Fruit fly (Drosophila melanogaster) whole organism, larva: ENCODE results near the gene CG34293.

Source experiments
- noc ChIP-seq: fragments of 200-800 bp; sonication (Bioruptor generic); optimal IDR thresholded peaks from 3 replicates; lab custom pipeline; 2019; ENCODE audit warnings: missing biosample characterization, mild to moderate bottlenecking, missing genetic modification characterization, moderate library complexity

CG34293 gene

DNA sequence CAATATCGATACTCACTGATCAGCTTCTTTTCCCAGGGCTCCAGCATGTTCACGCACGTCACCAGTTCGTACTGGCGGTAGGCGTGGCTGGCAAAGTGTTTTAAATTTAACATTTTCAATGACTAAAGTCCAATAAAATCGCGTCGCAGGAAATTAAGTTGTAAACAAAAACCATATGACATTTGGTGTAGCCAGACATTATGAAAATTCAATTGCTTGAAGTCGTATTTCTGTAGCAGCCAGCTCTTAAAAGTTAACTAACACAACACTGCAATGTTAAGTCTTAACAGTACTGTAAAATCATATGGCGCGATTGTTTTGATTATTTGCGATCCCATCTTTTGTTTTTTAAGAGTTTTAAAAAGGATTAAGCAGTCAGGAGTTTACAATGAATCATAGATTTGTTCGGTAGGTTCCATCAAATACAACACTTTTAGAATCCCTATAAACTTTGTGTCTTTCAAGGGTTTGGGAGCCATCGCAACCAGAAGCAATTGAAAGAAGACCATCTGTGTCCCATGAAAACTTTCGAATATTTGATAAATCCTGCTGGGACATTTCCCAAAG lies at the start of gene CG34293, which contains the start of gene spn-D:
Gene CG34293, minus strand, starts transcription at position 160 of the 567 bp plus-strand sequence.
Gene spn-D, plus strand, starts transcription at position 301 of the 567 bp plus-strand sequence.
- TF ChIP-seq noc (tag; lab: Kevin White, UChicago) = no peak

DNA sequence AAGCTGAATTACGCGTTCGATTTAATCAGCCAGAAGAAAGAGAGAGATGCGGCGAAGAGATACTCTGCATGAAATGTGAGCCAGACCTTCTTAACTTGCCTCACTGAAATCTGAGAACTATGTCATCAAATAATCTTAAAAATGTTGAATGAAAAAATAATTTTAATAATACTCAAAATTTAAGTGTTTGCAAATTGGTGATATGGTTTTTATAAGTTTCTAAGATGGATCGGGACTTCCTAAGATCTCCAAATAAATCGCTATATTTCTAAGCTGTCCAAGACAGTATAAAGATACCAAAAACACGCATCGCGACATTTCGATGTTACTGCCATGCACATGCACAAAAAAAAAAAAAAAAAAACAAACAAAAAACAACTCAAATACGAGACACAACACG lies 49.6 kb upstream of the CG34293 start:
- no peak for TF ChIP-seq noc (tag; lab: Kevin White, UChicago)

DNA sequence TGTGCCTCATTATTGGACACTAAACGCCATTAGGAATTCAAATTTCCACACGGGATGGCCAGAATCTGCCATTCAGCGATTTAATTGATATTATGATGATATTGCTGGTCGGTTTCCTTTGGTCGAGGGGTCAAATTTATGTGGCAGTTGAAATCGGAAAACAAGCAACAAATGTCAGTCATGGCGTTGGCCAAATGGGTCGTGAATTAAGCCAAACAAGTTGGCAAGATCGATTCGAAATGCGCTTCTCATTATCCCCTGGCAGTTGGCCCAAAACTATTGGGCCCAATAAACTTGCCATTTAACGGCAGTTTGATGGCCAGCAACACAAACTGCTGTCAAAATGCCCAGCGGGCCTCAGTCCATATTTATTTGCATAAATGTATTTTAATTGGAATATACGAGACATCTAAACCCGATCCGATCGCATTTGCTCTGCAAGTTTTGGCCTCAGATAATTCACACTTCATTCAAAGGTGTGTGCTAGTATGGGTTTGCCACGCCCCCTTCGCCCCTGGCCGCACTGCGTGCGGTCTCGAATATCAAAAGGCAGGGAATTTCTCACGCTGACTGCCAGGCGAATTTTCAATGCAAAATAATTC lies 47.7 kb upstream of the CG34293 start:
- peak; percentile 24 for TF ChIP-seq noc (tag; lab: Kevin White, UChicago)

DNA sequence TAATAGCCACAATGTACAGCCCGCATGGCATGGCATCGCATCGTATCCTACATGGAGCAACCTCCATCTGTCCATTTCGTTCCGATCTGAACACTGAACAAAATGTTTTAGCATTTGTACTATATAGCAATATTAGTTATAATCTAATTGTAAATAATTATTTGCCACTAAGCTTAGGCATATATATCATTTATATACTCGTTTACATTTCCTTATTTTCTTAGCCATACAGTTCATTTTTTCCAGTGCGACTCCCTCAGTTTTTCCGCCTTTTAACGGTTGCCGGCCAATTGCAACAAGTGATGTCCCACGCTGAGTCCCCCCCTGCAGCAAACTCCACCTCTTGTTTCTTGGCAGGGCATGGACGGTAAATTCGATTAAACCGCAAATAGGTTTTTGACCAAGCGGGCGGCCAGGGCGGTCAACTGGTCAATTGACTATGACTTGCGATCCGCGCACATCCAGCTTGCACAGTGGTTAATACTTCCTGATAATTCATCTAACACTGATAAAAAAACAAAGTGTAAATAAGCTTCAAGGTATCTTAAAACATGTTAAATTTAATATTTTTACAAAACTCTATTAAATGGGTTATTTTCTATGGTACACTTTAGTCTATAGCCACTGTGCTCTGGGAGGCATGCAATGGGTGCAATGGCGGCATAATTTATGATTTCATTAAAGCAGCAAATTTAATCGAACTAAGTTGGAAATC lies 44.3 kb upstream of the CG34293 start:
- no peak for TF ChIP-seq noc (tag; lab: Kevin White, UChicago)

DNA sequence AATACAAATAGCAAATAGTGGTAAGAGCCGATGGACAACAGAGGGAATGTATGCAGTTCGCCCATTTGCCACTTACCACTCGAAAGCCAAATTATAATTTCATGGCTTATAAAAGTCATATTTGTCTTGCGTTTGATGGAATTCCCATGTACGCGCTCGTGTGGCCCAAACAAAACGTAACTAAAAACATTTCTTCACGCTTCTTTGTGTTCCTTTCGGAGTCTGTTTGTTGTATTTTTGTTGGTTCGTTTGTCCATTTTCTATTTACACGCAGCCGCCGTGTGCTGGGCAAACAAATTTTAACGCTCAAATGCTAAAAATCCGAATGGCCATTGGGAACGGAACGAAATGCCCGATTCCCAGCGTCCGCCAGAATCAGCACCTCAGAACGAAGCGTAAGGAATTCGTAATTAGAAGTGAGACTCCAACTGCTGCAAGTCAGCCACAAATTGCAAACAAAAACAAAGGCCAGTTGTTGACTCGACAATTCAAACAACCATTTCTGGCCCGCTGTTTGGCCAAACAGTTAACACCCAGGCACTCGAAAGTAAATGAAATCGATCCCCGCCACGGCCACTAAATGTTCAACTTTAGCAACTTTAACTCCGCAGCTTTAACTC lies 43.5 kb upstream of the CG34293 start:
- no peak for TF ChIP-seq noc (tag; lab: Kevin White, UChicago)

DNA sequence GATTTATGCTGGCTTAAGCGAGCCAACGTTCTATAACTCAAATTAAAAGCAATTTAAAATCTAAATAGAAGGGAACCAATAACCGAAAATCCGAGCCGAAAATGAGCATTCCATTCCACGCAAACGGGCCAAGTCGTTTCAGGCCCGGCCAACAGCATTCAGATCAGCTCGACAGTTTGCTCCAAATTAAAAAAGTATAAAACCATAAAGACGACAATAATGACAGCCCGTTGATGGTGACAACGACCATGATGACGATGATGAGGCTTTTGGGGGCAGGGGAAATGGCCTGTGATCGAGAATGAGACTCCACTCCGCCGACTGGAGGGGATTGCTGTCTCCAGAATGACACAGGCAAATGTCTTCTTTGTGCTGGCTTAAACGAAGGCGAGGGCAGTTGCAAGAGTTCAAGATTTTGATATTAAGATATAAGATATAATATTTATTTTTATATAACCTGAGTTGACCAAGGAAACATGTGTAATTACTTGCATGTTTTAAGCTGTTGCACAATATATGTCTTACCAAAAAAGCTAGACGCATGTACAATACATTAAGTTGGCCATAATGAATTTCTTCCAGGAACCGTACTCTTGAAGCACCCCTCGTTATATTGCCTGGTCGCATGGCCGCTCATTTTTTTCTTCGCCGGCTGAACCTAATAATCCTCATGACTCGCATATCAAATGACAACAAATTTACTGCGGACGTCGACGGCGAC lies 39.5 kb upstream of the CG34293 start:
- TF ChIP-seq noc (tag; lab: Kevin White, UChicago) = peak; percentile 50

DNA sequence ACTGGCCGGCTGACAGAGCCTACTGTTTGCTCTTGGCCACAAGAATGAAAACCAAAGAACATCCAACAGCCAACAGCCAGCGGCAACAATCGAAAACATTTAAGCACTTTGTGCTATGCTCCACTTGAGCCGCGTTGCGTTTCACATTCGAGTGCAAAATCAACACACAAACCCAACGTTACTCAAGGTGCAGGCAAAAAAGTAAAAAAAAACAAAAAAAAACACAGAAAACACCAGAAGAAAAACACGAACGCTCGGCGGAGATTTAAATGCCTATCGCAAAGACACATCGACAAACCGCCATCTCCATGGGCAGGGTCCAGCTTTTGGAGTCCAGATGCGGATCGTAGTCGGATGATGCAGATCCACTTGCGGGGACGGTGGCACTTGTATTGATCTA lies 38.5 kb upstream of the CG34293 start:
- TF ChIP-seq noc (tag; lab: Kevin White, UChicago) = no peak

DNA sequence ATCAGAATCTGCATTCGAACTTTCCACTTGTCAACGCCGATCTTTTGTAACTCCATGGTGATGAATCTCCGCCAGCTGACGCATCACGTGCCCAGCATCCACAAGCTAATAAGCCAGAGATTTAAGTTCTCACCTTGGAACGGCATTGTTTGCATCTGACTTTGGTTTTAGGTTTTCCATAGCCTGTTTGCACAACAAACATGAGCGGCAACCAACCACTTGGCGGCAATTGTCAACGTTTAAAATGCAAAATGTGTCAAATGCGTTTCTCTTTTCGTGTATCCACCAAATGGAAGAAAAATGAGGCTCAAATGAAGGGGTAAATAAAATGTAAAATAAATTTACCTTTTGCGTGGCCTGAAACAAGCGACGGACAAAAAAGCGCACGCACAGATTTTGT lies 37.0 kb upstream of the CG34293 start:
- TF ChIP-seq noc (tag; lab: Kevin White, UChicago) = no peak

DNA sequence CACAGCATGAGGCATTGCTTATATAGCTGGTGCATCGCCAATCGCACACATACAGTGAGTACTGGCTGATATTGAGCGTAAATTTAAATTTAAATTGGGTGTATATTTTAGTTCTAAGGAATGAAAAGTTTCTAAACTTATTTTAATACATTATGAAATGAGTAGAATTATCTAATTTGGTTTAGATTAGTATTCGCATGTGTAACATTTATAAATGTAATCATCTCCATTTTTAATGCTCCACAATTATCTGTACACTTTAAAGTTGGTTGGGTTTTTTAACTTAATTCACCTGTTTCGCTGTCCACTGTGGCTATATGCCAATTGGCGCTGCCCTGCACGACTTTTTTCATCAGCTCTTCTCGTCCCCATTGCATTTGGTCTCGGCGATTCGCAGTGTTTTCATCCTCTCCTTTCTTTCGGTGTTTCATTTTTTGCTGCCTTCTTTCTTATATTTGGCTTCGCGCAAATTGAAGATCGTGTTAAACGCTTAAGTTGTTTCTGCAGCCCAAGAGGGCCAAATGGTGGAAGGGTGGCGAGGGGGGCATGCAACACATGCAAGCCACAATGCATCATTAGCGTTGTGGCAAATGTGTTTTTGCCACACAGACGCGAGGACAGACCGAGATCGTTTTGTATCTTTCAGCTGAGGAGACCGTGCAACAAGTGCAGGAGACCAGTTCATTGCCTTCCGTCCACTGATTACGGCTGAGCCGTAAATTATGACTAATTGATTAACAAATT lies 36.3 kb upstream of the CG34293 start:
- no peak for TF ChIP-seq noc (tag; lab: Kevin White, UChicago)

DNA sequence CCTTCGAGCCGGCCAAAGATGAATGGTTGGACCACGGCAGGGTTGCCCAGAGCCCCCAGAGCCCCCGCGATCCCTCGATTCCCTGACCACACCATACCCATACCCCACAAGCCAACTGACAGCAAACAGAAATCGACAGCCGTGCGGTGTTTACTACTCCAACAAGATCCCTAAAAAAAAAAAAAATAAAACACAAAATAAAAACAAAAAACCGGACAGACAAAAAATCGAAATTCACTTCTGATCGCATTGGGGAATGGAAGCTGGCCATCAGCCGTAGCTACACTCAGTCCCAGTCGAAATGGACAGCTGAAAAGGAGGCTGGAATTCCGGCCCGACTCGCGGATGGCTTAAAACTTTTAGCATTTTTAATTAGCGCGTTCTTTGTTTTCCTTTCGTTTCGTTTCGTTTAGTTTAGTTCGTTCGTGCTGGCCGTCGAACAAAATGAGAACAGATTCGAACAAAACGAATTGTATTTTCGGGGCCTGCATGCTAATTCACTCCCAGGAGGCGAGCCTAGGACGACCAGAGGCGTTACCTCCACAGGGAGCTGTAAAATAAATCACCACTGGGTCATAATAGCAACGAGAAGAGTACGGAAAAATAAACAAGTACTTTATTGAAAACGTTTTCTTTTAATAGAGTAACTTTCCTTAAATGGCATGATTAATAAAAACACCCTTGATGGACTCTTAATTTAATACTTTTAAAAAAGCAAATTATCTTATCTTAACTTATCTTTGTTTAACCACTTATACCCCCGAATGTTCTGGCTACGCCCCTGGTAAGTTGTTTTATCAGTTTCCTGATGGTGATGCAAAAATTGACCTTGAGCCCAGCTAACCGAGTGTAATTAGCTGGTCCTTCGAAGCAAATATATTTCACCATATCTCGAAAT lies 33.8 kb upstream of the CG34293 start:
- no peak for TF ChIP-seq noc (tag; lab: Kevin White, UChicago)

DNA sequence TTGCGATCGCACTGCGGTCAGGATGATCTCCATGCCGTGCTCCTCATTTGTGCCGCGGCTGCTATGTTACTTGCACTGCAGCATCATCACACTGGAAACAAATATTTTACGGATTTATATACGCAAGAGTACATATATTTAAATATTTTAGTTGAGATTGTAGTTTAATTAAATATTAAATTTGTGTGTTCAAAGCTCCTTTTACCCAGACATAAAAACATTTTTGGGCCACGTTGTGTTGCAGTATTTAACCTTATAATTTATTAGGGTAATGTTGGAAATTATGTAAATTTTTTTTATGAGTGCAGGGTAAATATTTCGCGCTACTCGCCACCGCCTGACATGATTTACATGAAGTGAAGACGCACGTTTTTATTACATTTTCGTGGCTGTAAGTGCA lies 32.2 kb upstream of the CG34293 start:
- no peak for TF ChIP-seq noc (tag; lab: Kevin White, UChicago)

DNA sequence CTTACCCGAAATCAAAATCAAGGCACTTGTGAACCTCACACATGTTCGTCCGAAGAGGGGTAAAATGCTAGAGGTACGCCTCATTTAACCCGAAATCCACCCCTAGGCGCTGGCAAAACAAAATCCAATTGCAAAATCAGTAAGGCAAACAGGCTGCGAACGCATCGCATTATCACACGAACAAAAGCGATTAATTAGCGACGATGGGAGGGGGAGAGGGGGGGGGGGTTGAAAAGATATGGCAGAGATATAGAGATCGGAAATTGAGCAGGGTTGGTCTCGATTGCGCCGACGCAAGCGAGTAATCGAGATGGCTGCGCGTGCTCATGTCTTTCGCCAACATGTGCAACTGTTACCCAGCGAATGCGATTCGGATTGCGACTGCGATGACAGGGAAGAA lies 31.5 kb upstream of the CG34293 start:
- no peak for TF ChIP-seq noc (tag; lab: Kevin White, UChicago)

DNA sequence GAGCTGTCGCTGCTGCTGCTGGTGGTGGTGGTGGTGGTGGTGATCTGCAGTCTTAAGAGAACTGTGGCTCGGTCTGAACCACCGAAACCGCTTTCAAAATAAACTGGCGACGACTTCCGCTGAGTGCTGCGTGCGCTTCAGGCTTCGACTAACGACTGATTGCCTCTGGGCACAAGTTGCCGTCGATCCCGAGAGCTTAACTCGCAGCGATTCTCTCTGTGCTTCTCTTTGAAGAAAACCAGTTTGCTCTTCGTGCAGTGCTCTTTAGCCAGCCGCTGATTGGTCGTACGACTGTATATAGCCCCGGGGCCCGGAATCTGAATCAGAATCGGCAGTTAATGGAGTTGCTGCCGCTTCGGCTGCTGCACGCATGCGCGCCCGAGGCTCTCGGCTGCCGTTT lies 28.7 kb upstream of the CG34293 start, which contains the start of gene Ser:
Gene Ser, minus strand, starts transcription at position 162 of the 400 bp plus-strand sequence.
- no peak for TF ChIP-seq noc (tag; lab: Kevin White, UChicago)

DNA sequence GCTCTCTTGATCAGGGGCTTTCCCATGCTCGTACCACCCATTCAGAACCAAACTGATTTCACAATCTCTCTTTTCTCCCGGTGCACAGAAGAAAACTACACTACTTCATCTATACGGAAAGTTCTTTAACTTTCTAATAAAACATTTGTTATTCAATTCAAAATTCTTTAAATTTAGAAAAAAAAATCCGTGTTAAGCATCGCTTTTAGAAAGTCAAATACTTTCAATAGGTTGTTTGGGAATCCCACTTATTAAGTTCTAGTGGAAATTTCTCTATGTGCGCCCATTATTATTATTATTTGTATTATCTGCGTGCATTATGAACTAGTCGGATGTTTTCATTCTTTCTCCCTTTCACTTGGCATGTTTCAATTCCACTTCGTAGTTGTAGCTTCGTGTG lies 27.7 kb upstream of the CG34293 start:
- no peak for TF ChIP-seq noc (tag; lab: Kevin White, UChicago)
